Fruit fly (Drosophila melanogaster): Measurements from ENCODE around the gene CG10366.

Gene CG10366

DNA sequence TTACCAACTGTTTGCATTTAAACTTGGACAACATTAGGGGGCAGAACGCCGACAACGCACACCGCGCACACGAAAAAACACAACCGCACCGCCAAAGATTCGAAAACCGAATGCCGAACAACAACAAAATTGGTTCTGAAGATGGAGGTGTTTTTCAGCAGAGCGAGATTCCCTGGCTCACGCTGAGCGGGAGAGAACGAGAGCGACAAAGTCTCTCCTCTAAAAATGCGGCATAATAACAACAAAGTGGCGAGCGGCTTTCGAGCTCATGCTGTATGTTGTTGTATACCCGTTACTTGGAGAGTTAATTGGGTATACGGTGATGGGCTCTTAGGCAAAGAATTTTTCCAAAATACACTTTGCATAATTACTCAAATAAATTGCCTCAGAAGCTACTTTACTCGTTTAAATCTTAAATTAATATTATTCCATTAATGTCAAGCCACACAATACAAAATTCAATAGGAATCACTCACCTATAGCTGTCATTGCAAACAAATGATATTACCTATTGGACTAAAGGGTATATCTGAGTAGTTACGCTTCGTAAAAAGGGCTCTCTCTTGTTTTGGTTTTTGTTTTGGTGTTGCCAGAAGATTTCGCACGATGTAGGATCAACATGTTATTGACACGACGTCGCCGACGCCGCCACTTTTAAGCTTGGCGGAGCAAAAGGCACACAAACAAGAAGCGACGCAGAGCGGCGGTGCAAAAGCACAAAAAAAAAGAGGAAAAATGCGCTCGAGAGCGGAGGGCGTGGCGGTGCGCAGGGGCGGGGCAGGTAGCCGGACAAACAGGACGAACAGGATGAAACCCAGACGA lies 11.3 kb upstream of the CG10366 start (continued):
- TF ChIP-seq H15 (GFP tag; IDR thresholded peaks at IDR 0.05): no peak
- TF ChIP-seq seq (GFP tag; IDR thresholded peaks at IDR 0.05): no peak
- peak; percentile 67 for TF ChIP-seq gcm (GFP tag; optimal IDR thresholded peaks at IDR 0.05)
- no peak for TF ChIP-seq bbx (GFP tag; IDR thresholded peaks at IDR 0.05; ENCODE audit: partially characterized antibody)
- peak; percentile 19 for TF ChIP-seq CG1647 (GFP tag; optimal IDR thresholded peaks at IDR 0.05)
- no peak for TF ChIP-seq sens-2 (GFP tag; IDR thresholded peaks at IDR 0.05)
- peak; percentile 75 for TF ChIP-seq CoRest (tag; optimal IDR thresholded peaks at IDR 0.05)
- TF ChIP-seq CTCF (GFP tag; optimal IDR thresholded peaks at IDR 0.05): no peak
- TF ChIP-seq Oaz (GFP tag; IDR thresholded peaks at IDR 0.05): no peak
- TF ChIP-seq NC2α (GFP tag; optimal IDR thresholded peaks at IDR 0.05): no peak
- TF ChIP-seq Trl (optimal IDR thresholded peaks at IDR 0.05): peak; percentile 86 to 94
- TF ChIP-seq Trl (GFP tag; optimal IDR thresholded peaks at IDR 0.05): peak; percentile 55
- peak; percentile 57 for TF ChIP-seq CG15601 (tag; optimal IDR thresholded peaks at IDR 0.05)
- TF ChIP-seq CG4707 (GFP tag; optimal IDR thresholded peaks at IDR 0.05): no peak
- TF ChIP-seq Atf6 (GFP tag; IDR thresholded peaks at IDR 0.05): peak; percentile 65
- no peak for TF ChIP-seq Dp (GFP tag; optimal IDR thresholded peaks at IDR 0.05)
- no peak for TF ChIP-seq repo (GFP tag; optimal IDR thresholded peaks at IDR 0.05)
- TF ChIP-seq luna (GFP tag; optimal IDR thresholded peaks at IDR 0.05): no peak
- no peak for TF ChIP-seq toy (GFP tag; IDR thresholded peaks at IDR 0.05)
- no peak for TF ChIP-seq Dip2 (GFP tag; IDR thresholded peaks at IDR 0.05)
- TF ChIP-seq lmd (GFP tag; IDR thresholded peaks at IDR 0.05): peak; percentile 52
- TF ChIP-seq lilli (GFP tag; optimal IDR thresholded peaks at IDR 0.05): peak; percentile 87
- no peak for TF ChIP-seq Atf3 (GFP tag; optimal IDR thresholded peaks at IDR 0.05)
- peak; percentile 52 for TF ChIP-seq CG18619 (GFP tag; optimal IDR thresholded peaks at IDR 0.05)
- TF ChIP-seq Elba2 (GFP tag; optimal IDR thresholded peaks at IDR 0.05): peak; percentile 69
- no peak for TF ChIP-seq eyg (GFP tag; optimal IDR thresholded peaks at IDR 0.05)
- no peak for TF ChIP-seq CG10959 (GFP tag; IDR thresholded peaks at IDR 0.05)
- peak; percentile 26 for TF ChIP-seq slp2 (GFP tag; optimal IDR thresholded peaks at IDR 0.05)
- no peak for TF ChIP-seq MESR4 (GFP tag; optimal IDR thresholded peaks at IDR 0.05)
- no peak for TF ChIP-seq psq (GFP tag; optimal IDR thresholded peaks at IDR 0.05)
- peak; percentile 62 for TF ChIP-seq phol (tag; optimal IDR thresholded peaks at IDR 0.05)
- TF ChIP-seq CG7786 (GFP tag; optimal IDR thresholded peaks at IDR 0.05): peak; percentile 54
- TF ChIP-seq CG6654 (GFP tag; optimal IDR thresholded peaks at IDR 0.05): no peak
- TF ChIP-seq Pdp1 (GFP tag; optimal IDR thresholded peaks at IDR 0.05): peak; percentile 58 to 72
- TF ChIP-seq Fer3 (tag; optimal IDR thresholded peaks at IDR 0.05): peak; percentile 66
- no peak; the same call in 1 of the 2 replicates for TF ChIP-seq CG13287 (GFP tag; IDR thresholded peaks at IDR 0.05; ENCODE audit: partially characterized antibody)
- peak; percentile 54 for TF ChIP-seq Hand (GFP tag; optimal IDR thresholded peaks at IDR 0.05)
- TF ChIP-seq Adf1 (GFP tag; IDR thresholded peaks at IDR 0.05): no peak; the same call in 1 of the 2 replicates
- peak; percentile 46 for TF ChIP-seq yki (optimal IDR thresholded peaks at IDR 0.05)
- TF ChIP-seq maf-S (GFP tag; optimal IDR thresholded peaks at IDR 0.05): peak; percentile 17
- TF ChIP-seq CG33557 (GFP tag; optimal IDR thresholded peaks at IDR 0.05): peak; percentile 27
- TF ChIP-seq ab (GFP tag; optimal IDR thresholded peaks at IDR 0.05): no peak
- TF ChIP-seq CG14860 (GFP tag; IDR thresholded peaks at IDR 0.05; ENCODE audit: partially characterized antibody): no peak
- TF ChIP-seq Dbx (GFP tag; IDR thresholded peaks at IDR 0.05): peak; percentile 74; the same call in 1 of the 3 replicates
- peak; percentile 63 for TF ChIP-seq HLHmδ (GFP tag; optimal IDR thresholded peaks at IDR 0.05)
- TF ChIP-seq CG9876 (GFP tag; optimal IDR thresholded peaks at IDR 0.05): no peak
- TF ChIP-seq Dref (GFP tag; IDR thresholded peaks at IDR 0.05): no peak
- TF ChIP-seq tgo (GFP tag; IDR thresholded peaks at IDR 0.05): peak; percentile 62; the same call in 2 of the 3 replicates
- TF ChIP-seq Poxn (GFP tag; IDR thresholded peaks at IDR 0.05): no peak
- no peak for TF ChIP-seq E2f2 (GFP tag; IDR thresholded peaks at IDR 0.05)
- peak; percentile 70 for TF ChIP-seq CG17359 (tag; optimal IDR thresholded peaks at IDR 0.05)

Measured in whole organism, embryonic.